Worm (Caenorhabditis elegans): Measurements from ENCODE around the gene gei-13.

The gei-13 gene

ce11 chrIII:9616426-9616825 is 20.5 kb downstream of the gei-13 start, which contains the start of gene hcp-3:
hcp-3 (minus strand) TSS chrIII:9616470.
- TF ChIP-seq ceh-14 (tag; optimal IDR thresholded peaks at IDR 0.05) (peak; percentile 39), T23F11.4 (GFP tag; optimal IDR thresholded peaks at IDR 0.05) (no peak), nfya-1 (tag; optimal IDR thresholded peaks at IDR 0.05) (peak; percentile 55), ttx-3 (tag; optimal IDR thresholded peaks at IDR 0.05) (no peak), unc-55 (GFP tag; optimal IDR thresholded peaks at IDR 0.05) (peak; percentile 5), fkh-6 (tag; optimal IDR thresholded peaks at IDR 0.05) (no peak), ceh-31 (tag; optimal IDR thresholded peaks at IDR 0.05) (peak; percentile 37), elt-2 (tag; optimal IDR thresholded peaks at IDR 0.05) (no peak), dmd-4 (tag; optimal IDR thresholded peaks at IDR 0.05; ENCODE audit: borderline replicate concordance) (no peak), ceh-48 (tag; optimal IDR thresholded peaks at IDR 0.05) (peak; percentile 76), pqm-1 (tag; optimal IDR thresholded peaks at IDR 0.05) (no peak)

ce11 chrIII:9615114-9615513 is 21.8 kb downstream of the gei-13 start:
- no peak for TF ChIP-seq ceh-24 (tag; optimal IDR thresholded peaks at IDR 0.05)
- no peak for TF ChIP-seq che-1 (tag; optimal IDR thresholded peaks at IDR 0.05)
- no peak for TF ChIP-seq sox-4 (tag; optimal IDR thresholded peaks at IDR 0.05)
- no peak for TF ChIP-seq ceh-48 (tag; optimal IDR thresholded peaks at IDR 0.05)
- no peak for TF ChIP-seq sox-2 (GFP tag; IDR thresholded peaks at IDR 0.05)
- TF ChIP-seq pha-2 (tag; optimal IDR thresholded peaks at IDR 0.05): no peak
- TF ChIP-seq ceh-31 (tag; optimal IDR thresholded peaks at IDR 0.05): no peak
- TF ChIP-seq K09A11.1 (tag; optimal IDR thresholded peaks at IDR 0.05; ENCODE audit: insufficient read depth): no peak
- TF ChIP-seq fkh-6 (tag; optimal IDR thresholded peaks at IDR 0.05): no peak
- TF ChIP-seq ztf-16 (tag; optimal IDR thresholded peaks at IDR 0.05): no peak
- TF ChIP-seq hlh-6 (tag; optimal IDR thresholded peaks at IDR 0.05): no peak
- TF ChIP-seq C08G9.2 (tag; optimal IDR thresholded peaks at IDR 0.05): no peak
- TF ChIP-seq dmd-4 (tag; optimal IDR thresholded peaks at IDR 0.05; ENCODE audit: borderline replicate concordance): no peak
- no peak for TF ChIP-seq syd-9 (tag; optimal IDR thresholded peaks at IDR 0.05)
- no peak for TF ChIP-seq K02D7.2 (tag; optimal IDR thresholded peaks at IDR 0.05)
- no peak for TF ChIP-seq ceh-45 (GFP tag; IDR thresholded peaks at IDR 0.05)
- no peak for TF ChIP-seq C38D4.7 (GFP tag; optimal IDR thresholded peaks at IDR 0.05)

ce11 chrIII:9614211-9614610 is 22.7 kb downstream of the gei-13 start, which contains the start of the genes pri-1 and F58A4.6:
pri-1 (minus strand) TSS chrIII:9614281.
F58A4.6 (plus strand) TSS chrIII:9614482.
- TF ChIP-seq gmeb-2 (tag; optimal IDR thresholded peaks at IDR 0.05) (no peak), unc-42 (tag; optimal IDR thresholded peaks at IDR 0.05) (peak; percentile 57), dmd-4 (tag; optimal IDR thresholded peaks at IDR 0.05; ENCODE audit: borderline replicate concordance) (no peak), ceh-31 (tag; optimal IDR thresholded peaks at IDR 0.05) (peak; percentile 6), nfya-1 (tag; optimal IDR thresholded peaks at IDR 0.05) (peak; percentile 6)

ce11 chrIII:9612097-9612496 is 24.8 kb downstream of the gei-13 start, which contains the start of gene bbs-4:
bbs-4 (minus strand) TSS chrIII:9612197.
- TF ChIP-seq ceh-2 (tag; optimal IDR thresholded peaks at IDR 0.05): no peak
- no peak for TF ChIP-seq gmeb-2 (tag; optimal IDR thresholded peaks at IDR 0.05)
- TF ChIP-seq che-1 (tag; optimal IDR thresholded peaks at IDR 0.05): no peak
- TF ChIP-seq unc-55 (GFP tag; optimal IDR thresholded peaks at IDR 0.05): no peak
- no peak for TF ChIP-seq ets-4 (tag; optimal IDR thresholded peaks at IDR 0.05)
- no peak for TF ChIP-seq ceh-48 (tag; optimal IDR thresholded peaks at IDR 0.05)
- no peak for TF ChIP-seq pag-3 (tag; optimal IDR thresholded peaks at IDR 0.05; ENCODE audit: borderline replicate concordance)
- TF ChIP-seq ceh-6 (GFP tag; optimal IDR thresholded peaks at IDR 0.05): no peak
- no peak for TF ChIP-seq C08G9.2 (tag; optimal IDR thresholded peaks at IDR 0.05)
- no peak for TF ChIP-seq ttx-3 (tag; optimal IDR thresholded peaks at IDR 0.05)
- TF ChIP-seq zip-5 (tag; optimal IDR thresholded peaks at IDR 0.05): no peak
- no peak for TF ChIP-seq sdc-2 (tag; optimal IDR thresholded peaks at IDR 0.05)
- no peak for TF ChIP-seq hlh-30 (tag; optimal IDR thresholded peaks at IDR 0.05; ENCODE audit: insufficient read depth)
- TF ChIP-seq pat-9 (tag; optimal IDR thresholded peaks at IDR 0.05): no peak
- TF ChIP-seq K09A11.1 (tag; optimal IDR thresholded peaks at IDR 0.05; ENCODE audit: insufficient read depth): no peak
- TF ChIP-seq pax-1 (tag; optimal IDR thresholded peaks at IDR 0.05): no peak
